Fruit fly (Drosophila melanogaster): Measurements from ENCODE around the gene CG32071.

CG32071 gene

DNA sequence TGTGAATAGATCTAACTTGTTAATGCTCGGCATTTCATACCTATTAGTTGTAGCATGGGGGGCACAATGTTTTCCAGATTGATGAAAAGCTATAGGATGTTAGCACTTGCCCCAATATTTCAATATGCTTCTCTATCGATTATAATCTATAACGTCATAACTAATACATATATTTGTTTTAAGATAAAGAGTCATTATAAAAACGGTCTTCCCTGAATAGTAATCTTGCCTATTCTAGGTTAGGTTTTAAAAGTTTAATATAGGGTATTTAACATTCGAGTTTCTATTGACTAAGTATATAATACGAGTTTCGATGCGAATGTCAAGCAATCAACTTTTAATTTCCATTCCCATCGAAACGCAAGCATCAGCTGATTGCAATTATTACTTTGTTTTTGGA is 42.5 kb downstream of the CG32071 start, which contains the start of the genes CG6321 and Blos2 (continued):
- TF ChIP-seq CkIIα-i1 (GFP tag; IDR thresholded peaks at IDR 0.05) (no peak), peb (GFP tag; IDR thresholded peaks at IDR 0.05) (0 out of 2 replicates have a peak, but pooled peaks have one; percentile 20), Nf-YC (tag; optimal IDR thresholded peaks at IDR 0.05) (peak; percentile 69), Abd-B (GFP tag; optimal IDR thresholded peaks at IDR 0.05) (peak; percentile 76), Optix (GFP tag; IDR thresholded peaks at IDR 0.05) (no peak), bab2 (GFP tag; optimal IDR thresholded peaks at IDR 0.05) (peak; percentile 61), knrl (GFP tag; IDR thresholded peaks at IDR 0.05; ENCODE audit: partially characterized antibody) (no peak), CG7357 (GFP tag; IDR thresholded peaks at IDR 0.05) (peak; percentile 45; the same call in 1 of the 3 replicates), CG6654 (GFP tag; optimal IDR thresholded peaks at IDR 0.05) (peak; percentile 21), CG11723 (GFP tag; optimal IDR thresholded peaks at IDR 0.05) (peak; percentile 39), sens (GFP tag) (peak; percentile 93), CG15514 (GFP tag; optimal IDR thresholded peaks at IDR 0.05) (peak; percentile 53), CG14710 (tag; optimal IDR thresholded peaks at IDR 0.05) (peak; percentile 82), gem (tag; optimal IDR thresholded peaks at IDR 0.05) (peak; percentile 90), CG17568 (GFP tag; optimal IDR thresholded peaks at IDR 0.05) (peak; percentile 78), Rfx (GFP tag; IDR thresholded peaks at IDR 0.05) (peak; percentile 79), CG8290 (GFP tag; optimal IDR thresholded peaks at IDR 0.05) (peak; percentile 31), CG8290 (tag; optimal IDR thresholded peaks at IDR 0.05) (peak in 1 of 2 experiments; percentile 61), sna (GFP tag; IDR thresholded peaks at IDR 0.05; ENCODE audit: partially characterized antibody) (no peak), CG10654 (GFP tag; optimal IDR thresholded peaks at IDR 0.05) (peak; percentile 50), ewg (GFP tag; optimal IDR thresholded peaks at IDR 0.05) (peak; percentile 35), CG8281 (tag; optimal IDR thresholded peaks at IDR 0.05) (peak; percentile 33), ind (GFP tag; optimal IDR thresholded peaks at IDR 0.05) (peak; percentile 75), CG6254 (GFP tag; optimal IDR thresholded peaks at IDR 0.05) (peak; percentile 23), CG7745 (tag; optimal IDR thresholded peaks at IDR 0.05) (no peak), CG17359 (tag; optimal IDR thresholded peaks at IDR 0.05) (peak; percentile 84), esg (GFP tag; conservative IDR thresholded peaks at IDR 0.05) (peak; percentile 30; the same call in 1 of the 2 replicates), wek (GFP tag; optimal IDR thresholded peaks at IDR 0.05) (peak; percentile 33), tin (GFP tag; optimal IDR thresholded peaks at IDR 0.05) (peak; percentile 61), rib (GFP tag; IDR thresholded peaks at IDR 0.05) (no peak), yki (optimal IDR thresholded peaks at IDR 0.05) (no peak), CG18599 (GFP tag; optimal IDR thresholded peaks at IDR 0.05) (peak; percentile 85), HLH3B (GFP tag; IDR thresholded peaks at IDR 0.05) (peak; percentile 68), CG15269 (tag; optimal IDR thresholded peaks at IDR 0.05) (peak; percentile 88), CG15479 (GFP tag; optimal IDR thresholded peaks at IDR 0.05) (no peak), CG33557 (GFP tag; optimal IDR thresholded peaks at IDR 0.05) (peak; percentile 59), pum (GFP tag; optimal IDR thresholded peaks at IDR 0.05) (peak; percentile 42), zfh1 (GFP tag; IDR thresholded peaks at IDR 0.05) (peak; percentile 54), tna (GFP tag; IDR thresholded peaks at IDR 0.05; ENCODE audit: partially characterized antibody) (no peak), CG5953 (GFP tag; IDR thresholded peaks at IDR 0.05) (no peak), CG8944 (GFP tag; optimal IDR thresholded peaks at IDR 0.05) (no peak), Nf-YB (GFP tag; optimal IDR thresholded peaks at IDR 0.05) (peak; percentile 62), CG17361 (GFP tag; IDR thresholded peaks at IDR 0.05) (peak; percentile 81), unc-4 (GFP tag; IDR thresholded peaks at IDR 0.05; ENCODE audit: partially characterized antibody) (no peak), CG12299 (tag; optimal IDR thresholded peaks at IDR 0.05) (peak; percentile 76), stc (GFP tag; IDR thresholded peaks at IDR 0.05) (peak; percentile 79), crp (GFP tag; optimal IDR thresholded peaks at IDR 0.05) (peak; percentile 30 to 84), Med (GFP tag) (peak; percentile 93), CG9932 (GFP tag; IDR thresholded peaks at IDR 0.05) (peak; percentile 50), sisA (GFP tag; IDR thresholded peaks at IDR 0.05) (peak; percentile 54), pros (GFP tag; optimal IDR thresholded peaks at IDR 0.05) (no peak)

Data from whole organism, embryonic.